Worm (Caenorhabditis elegans): Measurements from ENCODE around the gene E04F6.15.

The E04F6.15 gene

ce11 chrII:7171305-7171998, 38.6 kb downstream of the E04F6.15 start, which contains the start of gene dyf-13:
dyf-13 (minus strand) TSS chrII:7171355.
- TF ChIP-seq unc-120 (tag; optimal IDR thresholded peaks at IDR 0.05; ENCODE audit: poor library complexity, severe bottlenecking) (no peak), mep-1 (tag; optimal IDR thresholded peaks at IDR 0.05) (no peak), sptf-1 (tag; optimal IDR thresholded peaks at IDR 0.05) (no peak), ceh-39 (tag; optimal IDR thresholded peaks at IDR 0.05) (no peak), unc-62 (GFP tag; optimal IDR thresholded peaks at IDR 0.05) (no peak), ces-1 (GFP tag; optimal IDR thresholded peaks at IDR 0.05) (no peak), snpc-4 (tag; optimal IDR thresholded peaks at IDR 0.05) (no peak), M03D4.4 (tag; optimal IDR thresholded peaks at IDR 0.05) (no peak), mls-2 (tag; optimal IDR thresholded peaks at IDR 0.05) (no peak), tbx-8 (GFP tag; optimal IDR thresholded peaks at IDR 0.05) (no peak), sem-2 (GFP tag; optimal IDR thresholded peaks at IDR 0.05) (no peak), nhr-76 (tag; optimal IDR thresholded peaks at IDR 0.05) (no peak), nhr-12 (tag; optimal IDR thresholded peaks at IDR 0.05) (no peak), blmp-1 (tag; optimal IDR thresholded peaks at IDR 0.05) (no peak)

- TF ChIP-seq ceh-83 (GFP tag; optimal IDR thresholded peaks at IDR 0.05) (no peak), bed-3 (GFP tag; optimal IDR thresholded peaks at IDR 0.05) (no peak), mab-5 (tag; optimal IDR thresholded peaks at IDR 0.05) (no peak), unc-120 (tag; optimal IDR thresholded peaks at IDR 0.05; ENCODE audit: poor library complexity, severe bottlenecking) (no peak), ham-2 (GFP tag; optimal IDR thresholded peaks at IDR 0.05) (no peak), unc-39 (tag; optimal IDR thresholded peaks at IDR 0.05) (no peak), snpc-4 (tag; optimal IDR thresholded peaks at IDR 0.05) (no peak), M03D4.4 (tag; optimal IDR thresholded peaks at IDR 0.05) (no peak), sptf-1 (tag; optimal IDR thresholded peaks at IDR 0.05) (no peak), cnd-1 (tag; optimal IDR thresholded peaks at IDR 0.05) (no peak), unc-62 (GFP tag; optimal IDR thresholded peaks at IDR 0.05) (no peak), lin-13 (tag; optimal IDR thresholded peaks at IDR 0.05) (no peak), mep-1 (tag; optimal IDR thresholded peaks at IDR 0.05) (no peak), ces-1 (GFP tag; optimal IDR thresholded peaks at IDR 0.05) (no peak)
Measured at ce11 chrII:7168712-7169111, 41.4 kb downstream of the E04F6.15 start, which contains the start of gene col-36. col-36 (minus strand) TSS chrII:7168812.

- no peak for TF ChIP-seq lsy-2 (tag; optimal IDR thresholded peaks at IDR 0.05)
- TF ChIP-seq ceh-83 (GFP tag; optimal IDR thresholded peaks at IDR 0.05), result no peak
- no peak for TF ChIP-seq nhr-237 (tag; optimal IDR thresholded peaks at IDR 0.05)
Measured at ce11 chrII:7166768-7167167, 43.3 kb downstream of the E04F6.15 start.

ce11 chrII:7165749-7166148, 44.3 kb downstream of the E04F6.15 start, which contains the start of gene mfsd-13.2:
mfsd-13.2 (minus strand) TSS chrII:7165849.
- TF ChIP-seq drap-1 (GFP tag; optimal IDR thresholded peaks at IDR 0.05), result no peak
- TF ChIP-seq lin-32 (GFP tag; optimal IDR thresholded peaks at IDR 0.05), result no peak
- no peak for TF ChIP-seq pha-4 (tag; optimal IDR thresholded peaks at IDR 0.05)
- no peak for TF ChIP-seq hlh-1 (tag; optimal IDR thresholded peaks at IDR 0.05)
- no peak for TF ChIP-seq tbx-8 (GFP tag; optimal IDR thresholded peaks at IDR 0.05)
- TF ChIP-seq mls-2 (tag; optimal IDR thresholded peaks at IDR 0.05), result no peak
- TF ChIP-seq ceh-43 (GFP tag; optimal IDR thresholded peaks at IDR 0.05), result no peak
- no peak for TF ChIP-seq unc-62 (GFP tag; optimal IDR thresholded peaks at IDR 0.05)
- TF ChIP-seq blmp-1 (tag; optimal IDR thresholded peaks at IDR 0.05), result no peak
- no peak for TF ChIP-seq ztf-11 (tag; optimal IDR thresholded peaks at IDR 0.05)
- TF ChIP-seq bed-3 (GFP tag; optimal IDR thresholded peaks at IDR 0.05), result no peak
- TF ChIP-seq nhr-28 (tag; optimal IDR thresholded peaks at IDR 0.05), result no peak
- no peak for TF ChIP-seq nhr-76 (tag; optimal IDR thresholded peaks at IDR 0.05)
- TF ChIP-seq elt-3 (tag; optimal IDR thresholded peaks at IDR 0.05), result no peak

ce11 chrII:7161512-7161911, 48.6 kb downstream of the E04F6.15 start, which contains the start of gene C27H5.12:
C27H5.12 (minus strand) TSS chrII:7161612.
- TF ChIP-seq M03D4.4 (tag; optimal IDR thresholded peaks at IDR 0.05) (no peak), nhr-2 (tag; optimal IDR thresholded peaks at IDR 0.05) (no peak), cnd-1 (tag; optimal IDR thresholded peaks at IDR 0.05) (no peak), ceh-43 (GFP tag; optimal IDR thresholded peaks at IDR 0.05) (no peak), lin-32 (GFP tag; optimal IDR thresholded peaks at IDR 0.05) (no peak), pha-4 (tag; optimal IDR thresholded peaks at IDR 0.05) (no peak), nhr-76 (tag; optimal IDR thresholded peaks at IDR 0.05) (no peak), elt-3 (tag; optimal IDR thresholded peaks at IDR 0.05) (no peak), flh-1 (GFP tag; optimal IDR thresholded peaks at IDR 0.05) (no peak), ceh-83 (GFP tag; optimal IDR thresholded peaks at IDR 0.05) (no peak), sptf-1 (tag; optimal IDR thresholded peaks at IDR 0.05) (no peak), blmp-1 (tag; optimal IDR thresholded peaks at IDR 0.05) (no peak), bed-3 (GFP tag; optimal IDR thresholded peaks at IDR 0.05) (no peak), lsy-2 (tag; optimal IDR thresholded peaks at IDR 0.05) (no peak)

Measured in whole organism, mixed stage, embryonic.